Worm (Caenorhabditis elegans) whole organism, L4 larva: ENCODE results near the gene srd-7.

Experiments
- F26F4.8 ChIP-seq: fragments of 200-800 bp; sonication (Bioruptor generic); conservative IDR thresholded peaks from 2 replicates; pipeline ENCODE4 v1.3.6; 2022; ENCODE audit warnings: missing genetic modification characterization, missing compliant biosample characterization
- ztf-11 ChIP-seq: fragments of 150-350 bp; optimal IDR thresholded peaks from 2 replicates; lab custom pipeline; 2014; ENCODE audit warnings: missing biosample characterization, missing genetic modification characterization

DNA sequence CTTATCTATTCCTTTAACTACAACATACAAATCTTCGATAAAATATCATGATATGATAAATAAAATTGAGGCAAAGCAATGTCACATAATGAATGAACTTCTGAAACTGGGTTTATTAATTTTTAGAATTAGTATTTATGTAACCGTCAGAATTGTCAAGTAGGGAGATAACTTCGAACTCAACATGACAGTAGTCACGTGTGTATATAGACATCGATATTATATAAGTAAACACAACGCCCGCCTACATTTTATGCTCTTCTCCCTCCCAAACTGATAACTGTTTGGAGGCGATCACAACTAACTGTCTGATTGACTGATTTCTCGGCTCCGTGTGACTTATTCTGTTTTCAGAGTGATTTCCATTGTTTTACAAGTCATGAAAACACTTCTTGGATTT is 25.3 kb downstream of the srd-7 start, which contains the start of gene ugt-54:
- no peak for TF ChIP-seq F26F4.8 (GFP tag; lab: Robert Waterston, UW)
- no peak for TF ChIP-seq ztf-11 (tag; lab: Kevin White, UChicago)
